Worm (Caenorhabditis elegans) whole organism, late embryonic: ENCODE results near the gene B0432.14.

ENCODE experiments used
- ceh-19 ChIP-seq: fragments of 200-800 bp; sonication (Bioruptor generic); optimal IDR thresholded peaks from 2 replicates; lab custom pipeline; 2018; ENCODE audit warnings: mild to moderate bottlenecking, missing genetic modification characterization, missing compliant biosample characterization
- ceh-2 ChIP-seq: sonication (generic microtip); optimal IDR thresholded peaks from 2 replicates; lab custom pipeline; 2016; ENCODE audit warnings: missing genotype, missing genetic modification characterization, missing compliant biosample characterization
- ceh-22 ChIP-seq: sonication (generic microtip); optimal IDR thresholded peaks from 2 replicates; lab custom pipeline; 2017; ENCODE audit warnings: missing biosample characterization, missing genetic modification characterization
- dve-1 ChIP-seq: sonication (generic microtip); optimal IDR thresholded peaks from 2 replicates; lab custom pipeline; 2017; ENCODE audit warnings: antibody characterized with exemption, mild to moderate bottlenecking, missing genetic modification characterization, missing compliant biosample characterization
- elt-2 ChIP-seq: sonication (generic microtip); optimal IDR thresholded peaks from 2 replicates; lab custom pipeline; 2016; ENCODE audit warnings: missing genetic modification reagents, missing genetic modification characterization, missing compliant biosample characterization
- nhr-11 ChIP-seq: fragments of 150-350 bp; optimal IDR thresholded peaks from 2 replicates; lab custom pipeline; 2014; ENCODE audit warnings: missing biosample characterization, missing genetic modification characterization
- pag-3 ChIP-seq: sonication (generic microtip); optimal IDR thresholded peaks from 2 replicates; lab custom pipeline; 2016; ENCODE audit warnings: missing compliant biosample characterization, missing genetic modification characterization, borderline replicate concordance

DNA sequence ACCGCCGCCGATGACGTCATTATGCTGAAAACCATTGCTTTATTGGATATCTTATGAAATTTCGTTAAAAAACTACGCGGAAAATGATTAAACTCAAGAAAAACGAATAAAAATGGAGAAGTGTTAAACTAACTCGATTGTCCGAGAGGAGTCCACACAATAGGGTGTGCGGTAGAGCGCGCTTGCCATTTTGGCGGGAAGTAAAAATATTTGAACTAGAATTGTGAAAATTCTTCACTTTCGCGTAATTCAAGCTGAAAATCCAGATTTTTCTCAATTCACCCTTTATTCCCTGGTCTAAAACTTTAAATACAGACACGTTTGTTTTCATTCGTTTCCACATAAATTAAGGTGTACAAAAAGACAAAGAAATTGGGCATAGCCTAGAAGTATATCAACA lies 47.6 kb upstream of the B0432.14 start, which contains the start of gene F48A11.4:
- TF ChIP-seq ceh-2 (tag; lab: Kevin White, UChicago) = no peak
- no peak for TF ChIP-seq ceh-22
- no peak for TF ChIP-seq nhr-11 (tag; lab: Kevin White, UChicago)
- TF ChIP-seq pag-3 (tag; lab: Kevin White, UChicago) = no peak
- peak; percentile 64 for TF ChIP-seq dve-1 (tag; lab: Kevin White, UChicago)
- TF ChIP-seq elt-2 (tag; lab: Kevin White, UChicago) = peak; percentile 35
- no peak for TF ChIP-seq ceh-19 (GFP tag; lab: Kevin White, UChicago)
